Worm (Caenorhabditis elegans) whole organism, L4 larva: ENCODE results near the gene F57C7.4.

Experiments
- F26F4.8 ChIP-seq: fragments of 200-800 bp; sonication (Bioruptor generic); conservative IDR thresholded peaks from 2 replicates; pipeline ENCODE4 v1.3.6; 2022; ENCODE audit warnings: missing genetic modification characterization, missing compliant biosample characterization
- F37D6.2 ChIP-seq: sonication (generic microtip); optimal IDR thresholded peaks from 2 replicates; lab custom pipeline; 2016; ENCODE audit warnings: mild to moderate bottlenecking, missing genetic modification characterization, missing compliant biosample characterization
- F44E2.7 ChIP-seq: fragments of 200-800 bp; sonication (Bioruptor generic); IDR thresholded peaks from 2 replicates; pipeline ENCODE4 v2.1.2; 2022; ENCODE audit warnings: missing genetic modification characterization, missing compliant biosample characterization
- F49E8.2 ChIP-seq: sonication (generic microtip); optimal IDR thresholded peaks from 2 replicates; lab custom pipeline; 2016; ENCODE audit warnings: missing compliant biosample characterization, mild to moderate bottlenecking, missing genetic modification characterization, borderline replicate concordance
- T26A8.4 ChIP-seq: fragments of 200-800 bp; sonication (Bioruptor generic); IDR thresholded peaks from 2 replicates; pipeline ENCODE4 v1.3.6; 2022; ENCODE audit warnings: missing genetic modification characterization, missing compliant biosample characterization
- Y48G9A.11 ChIP-seq: fragments of 200-800 bp; sonication (Bioruptor generic); IDR thresholded peaks from 2 replicates; pipeline ENCODE4 v1.3.6; 2022; ENCODE audit warnings: missing genetic modification reagents, missing genetic modification characterization, missing compliant biosample characterization
- Y75B8A.6 ChIP-seq: fragments of 200-800 bp; sonication (Bioruptor generic); IDR thresholded peaks from 2 replicates; pipeline ENCODE4 v1.3.6; 2022; ENCODE audit warnings: missing genetic modification reagents, missing genetic modification characterization, missing compliant biosample characterization
- ZK337.2 ChIP-seq: fragments of 200-800 bp; sonication (Bioruptor generic); IDR thresholded peaks from 2 replicates; pipeline ENCODE4 v1.3.6; 2022; ENCODE audit warnings: missing genetic modification reagents, missing genetic modification characterization, missing compliant biosample characterization
- aly-2 ChIP-seq: sonication (generic microtip); optimal IDR thresholded peaks from 2 replicates; lab custom pipeline; 2018; ENCODE audit warnings: missing biosample characterization, missing genetic modification characterization
- ceh-20 ChIP-seq: fragments of 200-800 bp; sonication (Bioruptor generic); IDR thresholded peaks from 2 replicates; pipeline ENCODE4 v1.3.6; 2022; ENCODE audit warnings: missing genetic modification reagents, missing genetic modification characterization, missing compliant biosample characterization
- ceh-32 ChIP-seq: sonication (generic microtip); optimal IDR thresholded peaks from 2 replicates; lab custom pipeline; 2016; ENCODE audit warnings: mild to moderate bottlenecking, missing genetic modification characterization, missing compliant biosample characterization; ENCODE audit not compliant: poor library complexity
- ceh-62 ChIP-seq: sonication (generic microtip); optimal IDR thresholded peaks from 2 replicates; lab custom pipeline; 2017; ENCODE audit warnings: missing biosample characterization, missing genetic modification characterization
- ctbp-1 ChIP-seq: fragments of 200-800 bp; sonication (Bioruptor generic); IDR thresholded peaks from 2 replicates; pipeline ENCODE4 v1.3.6; 2022; ENCODE audit warnings: missing genetic modification reagents, missing genetic modification characterization, missing compliant biosample characterization
- daf-16 ChIP-seq, 3 experiments: sonication (generic microtip); optimal IDR thresholded peaks; 2 replicates each; lab custom pipeline; 2016 to 2017; ENCODE audit warnings: missing genetic modification characterization in 3 of 3, missing genetic modification reagents in 3 of 3, mild to moderate bottlenecking in 2 of 3, missing compliant biosample characterization in 2 of 3, missing biosample characterization in 1 of 3, moderate library complexity in 1 of 3
- daf-19 ChIP-seq: fragments of 200-800 bp; sonication (Bioruptor generic); conservative IDR thresholded peaks from 2 replicates; pipeline ENCODE4 v1.3.6; 2022; ENCODE audit warnings: missing genetic modification characterization, missing compliant biosample characterization
- daf-8 ChIP-seq: fragments of 200-800 bp; sonication (Bioruptor generic); IDR thresholded peaks from 2 replicates; pipeline ENCODE4 v1.3.6; 2022; ENCODE audit warnings: missing genetic modification characterization, missing compliant biosample characterization
- dmd-6 ChIP-seq: fragments of 200-800 bp; sonication (Bioruptor generic); IDR thresholded peaks from 2 replicates; pipeline ENCODE4 v1.3.6; 2022; ENCODE audit warnings: missing genetic modification reagents, missing genetic modification characterization, missing compliant biosample characterization
- dpl-1 ChIP-seq: fragments of 150-350 bp; optimal IDR thresholded peaks from 2 replicates; lab custom pipeline; 2014; ENCODE audit warnings: missing biosample characterization, missing genetic modification reagents, missing genetic modification characterization
- dve-1 ChIP-seq: sonication (generic microtip); optimal IDR thresholded peaks from 2 replicates; lab custom pipeline; 2017; ENCODE audit warnings: antibody characterized with exemption, mild to moderate bottlenecking, missing genetic modification characterization, missing compliant biosample characterization; ENCODE audit not compliant: insufficient read depth
- fos-1 ChIP-seq: fragments of 150-350 bp; optimal IDR thresholded peaks from 2 replicates; lab custom pipeline; 2014; ENCODE audit warnings: missing biosample characterization, missing genetic modification characterization
- gei-8 ChIP-seq: fragments of 200-800 bp; sonication (Bioruptor generic); optimal IDR thresholded peaks from 2 replicates; lab custom pipeline; 2018; ENCODE audit warnings: mild to moderate bottlenecking, missing genetic modification characterization, missing compliant biosample characterization
- hif-1 ChIP-seq, 2 experiments: sonication (generic microtip); optimal IDR thresholded peaks; 2 replicates each; lab custom pipeline; 2016 to 2017; ENCODE audit warnings: missing compliant biosample characterization in 2 of 2, missing genetic modification characterization in 2 of 2, missing genetic modification reagents in 2 of 2, missing genotype in 2 of 2, mild to moderate bottlenecking in 1 of 2
- hlh-11 ChIP-seq: fragments of 200-800 bp; sonication (Bioruptor generic); optimal IDR thresholded peaks from 2 replicates; lab custom pipeline; 2018; ENCODE audit warnings: mild to moderate bottlenecking, missing genetic modification characterization, missing compliant biosample characterization
- hlh-30 ChIP-seq: sonication (generic microtip); optimal IDR thresholded peaks from 2 replicates; lab custom pipeline; 2017; ENCODE audit warnings: antibody characterized with exemption, mild to moderate bottlenecking, missing genetic modification characterization, missing compliant biosample characterization; ENCODE audit not compliant: insufficient read depth
- lim-7 ChIP-seq: fragments of 200-800 bp; sonication (Bioruptor generic); IDR thresholded peaks from 2 replicates; pipeline ENCODE4 v1.3.6; 2022; ENCODE audit warnings: missing genetic modification characterization, missing compliant biosample characterization
- lin-1 ChIP-seq: fragments of 200-800 bp; sonication (Bioruptor generic); IDR thresholded peaks from 2 replicates; pipeline ENCODE4 v1.3.6; 2022; ENCODE audit warnings: missing genetic modification reagents, missing genetic modification characterization, missing compliant biosample characterization
- lin-13 ChIP-seq: fragments of 150-350 bp; optimal IDR thresholded peaks from 2 replicates; lab custom pipeline; 2014; ENCODE audit warnings: missing biosample characterization, missing genetic modification reagents, missing genetic modification characterization
- lin-39 ChIP-seq: fragments of 150-350 bp; optimal IDR thresholded peaks from 2 replicates; lab custom pipeline; 2014; ENCODE audit warnings: missing biosample characterization, missing genetic modification reagents, missing genetic modification characterization
- lsy-2 ChIP-seq, 2 experiments: fragments of 150-350 bp in 1 of 2; sonication (generic microtip) in 1 of 2; optimal IDR thresholded peaks; 2 replicates each; lab custom pipeline; 2014 to 2017; ENCODE audit warnings: missing biosample characterization in 2 of 2, missing genetic modification characterization in 2 of 2
- madf-5 ChIP-seq, 2 experiments: fragments of 200-800 bp; sonication (Bioruptor generic); IDR thresholded peaks; 2 replicates each; pipeline ENCODE4 v1.3.6; 2022; ENCODE audit warnings: missing compliant biosample characterization in 2 of 2, missing genetic modification characterization in 2 of 2
- mxl-2 ChIP-seq: fragments of 200-800 bp; sonication (Bioruptor generic); conservative IDR thresholded peaks from 2 replicates; pipeline ENCODE4 v1.3.6; 2022; ENCODE audit warnings: missing genetic modification reagents, missing genetic modification characterization, missing compliant biosample characterization
- nhr-25 ChIP-seq: sonication (generic microtip); optimal IDR thresholded peaks from 2 replicates; lab custom pipeline; 2017; ENCODE audit warnings: missing genetic modification characterization, mild to moderate bottlenecking, missing compliant biosample characterization, antibody characterized with exemption, moderate library complexity, borderline replicate concordance; ENCODE audit not compliant: insufficient read depth
- nhr-41 ChIP-seq: fragments of 200-800 bp; sonication (Bioruptor generic); IDR thresholded peaks from 2 replicates; pipeline ENCODE4 v1.3.6; 2022; ENCODE audit warnings: missing genetic modification reagents, missing genetic modification characterization, missing compliant biosample characterization
- nhr-77 ChIP-seq: fragments of 150-350 bp; optimal IDR thresholded peaks from 2 replicates; lab custom pipeline; 2014; ENCODE audit warnings: missing biosample characterization, missing genetic modification characterization
- pha-4 ChIP-seq, 2 experiments: fragments of 150-350 bp in 1 of 2; fragments of 200-800 bp in 1 of 2; sonication (Bioruptor generic) in 1 of 2; IDR thresholded peaks in 1 of 2; optimal IDR thresholded peaks in 1 of 2; 2 replicates each; pipeline versions ENCODE4 v1.3.6 to Lab custom; 2014 to 2022; ENCODE audit warnings: missing genetic modification characterization in 2 of 2, missing genetic modification reagents in 2 of 2, missing biosample characterization in 1 of 2, missing compliant biosample characterization in 1 of 2
- set-16 ChIP-seq: fragments of 200-800 bp; sonication (Bioruptor generic); IDR thresholded peaks from 2 replicates; pipeline ENCODE4 v1.3.6; 2022; ENCODE audit warnings: missing genetic modification reagents, missing genetic modification characterization, missing compliant biosample characterization
- snpc-1.2 ChIP-seq: fragments of 200-800 bp; sonication (Bioruptor generic); IDR thresholded peaks from 2 replicates; pipeline ENCODE4 v1.3.6; 2022; ENCODE audit warnings: missing genetic modification reagents, missing genetic modification characterization, missing compliant biosample characterization
- unc-62 ChIP-seq, 3 experiments: fragments of 150-350 bp in 1 of 3; sonication (generic microtip); optimal IDR thresholded peaks in 2 of 3; peaks in 1 of 3; 1 replicate in 1 of 3; 2 replicates in 2 of 3; lab custom pipeline; 2014 to 2017; ENCODE audit warnings: missing biosample characterization in 3 of 3, missing genetic modification characterization in 3 of 3, missing genetic modification reagents in 3 of 3, missing genotype in 1 of 3
- zag-1 ChIP-seq: fragments of 150-350 bp; optimal IDR thresholded peaks from 2 replicates; lab custom pipeline; 2014; ENCODE audit warnings: missing biosample characterization, missing genetic modification characterization

The F57C7.4 gene

DNA sequence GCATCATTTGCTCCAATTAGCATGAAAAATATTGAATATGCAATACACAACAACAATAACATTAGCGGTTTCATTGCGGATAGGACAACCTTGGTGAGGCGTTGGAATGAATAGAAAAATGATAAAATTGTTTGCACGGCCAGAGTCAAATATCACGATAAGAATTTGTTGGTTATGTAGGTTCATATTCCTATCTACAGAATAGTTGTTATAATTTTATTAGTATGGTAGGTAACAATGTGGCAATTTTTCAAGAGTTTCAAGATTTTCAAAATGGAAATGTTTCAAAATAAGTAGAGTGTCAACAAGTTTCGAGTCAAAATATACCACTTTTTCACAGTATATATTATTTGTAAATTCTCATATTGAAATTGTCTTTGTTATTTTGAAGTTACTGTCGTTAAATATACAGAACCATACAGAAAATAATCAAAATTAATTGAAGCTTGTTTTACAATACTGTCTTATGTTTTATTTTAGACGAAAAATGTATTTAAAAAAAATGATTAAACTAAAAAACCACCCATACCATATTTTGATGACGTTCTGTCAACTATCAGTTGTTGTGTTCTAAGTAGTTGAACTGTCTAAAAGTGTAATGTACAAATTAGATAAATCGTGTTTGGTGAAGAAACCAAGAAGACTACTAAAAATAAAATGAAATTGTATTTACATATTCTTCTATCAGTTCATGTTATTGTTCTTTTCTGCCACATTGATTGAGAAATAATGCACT is 46.9 kb downstream of the F57C7.4 start, which contains the start of the genes F59F5.3 and F59F5.4 (continued):
- no peak for TF ChIP-seq daf-19

- TF ChIP-seq unc-62 (GFP tag; optimal IDR thresholded peaks at IDR 0.05 in 1 of 2; lab: Kevin White, UChicago) (peak in 1 of 2 experiments; percentile 93), unc-62 (tag; optimal IDR thresholded peaks at IDR 0.05; lab: Kevin White, UChicago) (no peak), ceh-32 (tag; lab: Kevin White, UChicago) (no peak)
- TF ChIP-seq, all 104 proteins: peak for 1
These were observed 47.6 kb downstream of the F57C7.4 start for ce11 chrX:10541789-10542188.

- TF ChIP-seq daf-8 (no peak), F44E2.7 (GFP tag; lab: Robert Waterston, UW) (no peak), set-16 (GFP tag; lab: Robert Waterston, UW) (no peak), T26A8.4 (GFP tag; lab: Robert Waterston, UW) (no peak), hlh-30 (tag; lab: Kevin White, UChicago) (peak; percentile 18), F26F4.8 (GFP tag; lab: Robert Waterston, UW) (no peak), Y48G9A.11 (GFP tag; lab: Robert Waterston, UW) (no peak), ceh-62 (tag; lab: Kevin White, UChicago) (no peak), gei-8 (GFP tag; lab: Kevin White, UChicago) (no peak), lin-13 (GFP tag; lab: Kevin White, UChicago) (no peak), lsy-2 (tag; optimal IDR thresholded peaks at IDR 0.05; lab: Kevin White, UChicago) (no peak), F37D6.2 (tag; lab: Kevin White, UChicago) (no peak), lin-39 (tag; lab: Kevin White, UChicago) (no peak), nhr-77 (no peak), hlh-11 (tag; lab: Kevin White, UChicago) (peak; percentile 37), madf-5 (GFP tag; IDR thresholded peaks at IDR 0.05; lab: Robert Waterston, UW) (no peak), hif-1 (tag; optimal IDR thresholded peaks at IDR 0.05; lab: Kevin White, UChicago) (peak in 1 of 2 experiments; percentile 28), F49E8.2 (no peak), snpc-1.2 (no peak), nhr-25 (no peak), ZK337.2 (GFP tag; lab: Robert Waterston, UW) (no peak), dmd-6 (GFP tag; lab: Robert Waterston, UW) (peak; percentile 31; the same call in 1 of the 2 replicates), ctbp-1 (GFP tag; lab: Robert Waterston, UW) (no peak), ceh-20 (GFP tag; lab: Robert Waterston, UW) (no peak), dve-1 (tag; lab: Kevin White, UChicago) (peak; percentile 50), unc-62 (GFP tag; optimal IDR thresholded peaks at IDR 0.05 in 1 of 2; lab: Kevin White, UChicago) (peak in 1 of 2 experiments; percentile 73), unc-62 (tag; optimal IDR thresholded peaks at IDR 0.05; lab: Kevin White, UChicago) (no peak), zag-1 (no peak), mxl-2 (GFP tag; lab: Robert Waterston, UW) (no peak), aly-2 (tag; lab: Kevin White, UChicago) (no peak), lin-1 (no peak), daf-16 (GFP tag; optimal IDR thresholded peaks at IDR 0.05; lab: Kevin White, UChicago) (no peak), daf-16 (tag; optimal IDR thresholded peaks at IDR 0.05; lab: Kevin White, UChicago) (peak; percentile 46), nhr-41 (GFP tag; lab: Robert Waterston, UW) (no peak), dpl-1 (no peak), fos-1 (no peak), ceh-32 (tag; lab: Kevin White, UChicago) (no peak), lim-7 (no peak), pha-4 (GFP tag; IDR thresholded peaks at IDR 0.05; lab: Robert Waterston, UW) (no peak), pha-4 (tag; optimal IDR thresholded peaks at IDR 0.05; lab: Kevin White, UChicago) (no peak), Y75B8A.6 (no peak)
These were observed 54.6 kb downstream of the F57C7.4 start for ce11 chrX:10534625-10535244.
